Fruit fly (Drosophila melanogaster) whole organism, wandering third instar larva: Measurements from ENCODE around the gene Orct2.

ENCODE experiments used
- Abd-B ChIP-seq: fragments of >200 bp; optimal IDR thresholded peaks from 2 replicates; lab custom pipeline; 2017; ENCODE audit warnings: missing biosample characterization, missing genetic modification characterization
- CG32264 ChIP-seq: fragments of 200-800 bp; sonication (Bioruptor generic); optimal IDR thresholded peaks from 2 replicates; lab custom pipeline; 2016; ENCODE audit warnings: missing biosample characterization, missing genetic modification characterization
- CG9705 ChIP-seq: fragments of 200-800 bp; sonication (Bioruptor generic); optimal IDR thresholded peaks from 2 replicates; lab custom pipeline; 2018; ENCODE audit warnings: missing biosample characterization, mild to moderate bottlenecking, missing genetic modification characterization
- CrebA ChIP-seq: fragments of 200-800 bp; sonication (Bioruptor generic); optimal IDR thresholded peaks from 2 replicates; lab custom pipeline; 2016; ENCODE audit warnings: missing biosample characterization, mild to moderate bottlenecking, missing genetic modification characterization, borderline replicate concordance
- Dfd ChIP-seq: fragments of >200 bp; optimal IDR thresholded peaks from 2 replicates; lab custom pipeline; 2017; ENCODE audit warnings: missing biosample characterization, missing genetic modification characterization
- Dif ChIP-seq: fragments of 200-275, 200-300 bp; sonication (Bioruptor generic); optimal IDR thresholded peaks from 2 replicates; lab custom pipeline; 2018; ENCODE audit warnings: missing biosample characterization, missing genetic modification characterization; ENCODE audit not compliant: partially characterized antibody
- GATAd ChIP-seq: sonication (Bioruptor generic); optimal IDR thresholded peaks from 2 replicates; lab custom pipeline; 2016; ENCODE audit warnings: missing biosample characterization, missing genetic modification characterization
- HLH106 ChIP-seq: fragments of 200-800 bp; optimal IDR thresholded peaks from 3 replicates; lab custom pipeline; 2019; ENCODE audit warnings: missing biosample characterization, mild to moderate bottlenecking, missing genetic modification characterization, moderate library complexity
- Hnf4 ChIP-seq: fragments of 200-800 bp; sonication (Bioruptor generic); optimal IDR thresholded peaks from 2 replicates; lab custom pipeline; 2016; ENCODE audit warnings: missing biosample characterization, mild to moderate bottlenecking, missing genetic modification characterization
- Hr78 ChIP-seq: fragments of >200 bp; optimal IDR thresholded peaks from 2 replicates; lab custom pipeline; 2017; ENCODE audit warnings: missing biosample characterization, missing genetic modification characterization
- Hr83 ChIP-seq: fragments of 200-300 bp; sonication (Bioruptor generic); optimal IDR thresholded peaks from 2 replicates; lab custom pipeline; 2016; ENCODE audit warnings: missing biosample characterization, mild to moderate bottlenecking, missing genetic modification characterization, moderate library complexity; ENCODE audit not compliant: poor library complexity, severe bottlenecking
- Jra ChIP-seq: sonication (Bioruptor generic); optimal IDR thresholded peaks from 2 replicates; lab custom pipeline; 2016; ENCODE audit warnings: missing biosample characterization, missing genetic modification characterization
- Mio ChIP-seq: sonication (Bioruptor generic); optimal IDR thresholded peaks from 2 replicates; lab custom pipeline; 2016; ENCODE audit warnings: missing biosample characterization, missing genetic modification characterization
- Myc ChIP-seq: fragments of >200 bp; optimal IDR thresholded peaks from 2 replicates; lab custom pipeline; 2017
- N ChIP-seq: fragments of >200 bp; optimal IDR thresholded peaks from 2 replicates; lab custom pipeline; 2018; ENCODE audit warnings: missing biosample characterization, missing external identifiers, missing genetic modification characterization
- OdsH ChIP-seq: fragments of 200-800 bp; sonication (Bioruptor generic); optimal IDR thresholded peaks from 2 replicates; lab custom pipeline; 2016; ENCODE audit warnings: missing biosample characterization, mild to moderate bottlenecking, missing genetic modification characterization
- Rel ChIP-seq, 2 experiments: fragments of 200-800 bp; sonication (Bioruptor generic) in 1 of 2; optimal IDR thresholded peaks; 2 replicates in 1 of 2; 3 replicates in 1 of 2; lab custom pipeline; 2016 to 2019; ENCODE audit warnings: mild to moderate bottlenecking in 2 of 2, missing biosample characterization in 2 of 2, missing genetic modification characterization in 2 of 2, moderate library complexity in 1 of 2
- Sp1 ChIP-seq: fragments of 200-800 bp; sonication (Bioruptor generic); optimal IDR thresholded peaks from 3 replicates; lab custom pipeline; 2019; ENCODE audit warnings: missing biosample characterization, mild to moderate bottlenecking, missing genetic modification characterization, moderate library complexity
- Vsx2 ChIP-seq: fragments of 200-300, 225-300 bp; sonication (Bioruptor generic); optimal IDR thresholded peaks from 2 replicates; lab custom pipeline; 2018; ENCODE audit warnings: missing biosample characterization, missing genetic modification characterization; ENCODE audit not compliant: partially characterized antibody
- br ChIP-seq: fragments of 200-800 bp; sonication (Bioruptor generic); optimal IDR thresholded peaks from 2 replicates; lab custom pipeline; 2016; ENCODE audit warnings: missing biosample characterization, missing genetic modification characterization
- brk ChIP-seq: fragments of 200-800 bp; sonication (Bioruptor generic); optimal IDR thresholded peaks from 2 replicates; lab custom pipeline; 2016; ENCODE audit warnings: missing biosample characterization, mild to moderate bottlenecking, missing genetic modification characterization
- dl ChIP-seq, 2 experiments: fragments of 175-275, 200-275 bp in 1 of 2; fragments of 200-275 bp in 1 of 2; sonication (Bioruptor generic); optimal IDR thresholded peaks; lab custom pipeline; 2018; ENCODE audit warnings: mild to moderate bottlenecking in 2 of 2, missing biosample characterization in 2 of 2, missing genetic modification characterization in 2 of 2, moderate library complexity in 2 of 2; ENCODE audit not compliant: partially characterized antibody in 2 of 2, insufficient read depth in 1 of 2
- dmrt93B ChIP-seq: fragments of 200-800 bp; sonication (Bioruptor generic); optimal IDR thresholded peaks from 2 replicates; lab custom pipeline; 2018; ENCODE audit warnings: missing biosample characterization, mild to moderate bottlenecking, missing genetic modification characterization
- dsf ChIP-seq: sonication (Bioruptor generic); optimal IDR thresholded peaks from 2 replicates; lab custom pipeline; 2016; ENCODE audit warnings: missing biosample characterization, missing genetic modification characterization, borderline replicate concordance
- ey ChIP-seq: fragments of 200-800 bp; sonication (Bioruptor generic); optimal IDR thresholded peaks from 2 replicates; lab custom pipeline; 2016; ENCODE audit warnings: missing biosample characterization, missing genetic modification characterization
- foxo ChIP-seq, 2 experiments: fragments of 200-800 bp; sonication (Bioruptor generic); optimal IDR thresholded peaks; 2 replicates in 1 of 2; 3 replicates in 1 of 2; lab custom pipeline; 2016 to 2017; ENCODE audit warnings: missing biosample characterization in 2 of 2, missing genetic modification characterization in 2 of 2
- fru ChIP-seq: fragments of 200-800 bp; sonication (Bioruptor generic); optimal IDR thresholded peaks from 3 replicates; lab custom pipeline; 2016; ENCODE audit warnings: missing biosample characterization, mild to moderate bottlenecking, missing genetic modification characterization
- h ChIP-seq: fragments of 200-800 bp; sonication (Bioruptor generic); optimal IDR thresholded peaks from 3 replicates; lab custom pipeline; 2016; ENCODE audit warnings: missing biosample characterization, mild to moderate bottlenecking, missing genetic modification characterization
- jim ChIP-seq: fragments of 175-275, 200-325 bp; sonication (Bioruptor generic); optimal IDR thresholded peaks from 2 replicates; lab custom pipeline; 2016; ENCODE audit warnings: missing biosample characterization, mild to moderate bottlenecking, missing genetic modification characterization
- lola ChIP-seq: fragments of >200 bp; optimal IDR thresholded peaks from 2 replicates; lab custom pipeline; 2017; ENCODE audit warnings: missing biosample characterization, missing genetic modification characterization
- pan ChIP-seq: fragments of >200 bp; optimal IDR thresholded peaks from 2 replicates; lab custom pipeline; 2017
- psq ChIP-seq: fragments of 200-800 bp; sonication (Bioruptor generic); optimal IDR thresholded peaks from 3 replicates; lab custom pipeline; 2017; ENCODE audit warnings: missing biosample characterization, mild to moderate bottlenecking, missing genetic modification characterization, moderate library complexity
- rgr ChIP-seq: fragments of 200-800 bp; sonication (Bioruptor generic); optimal IDR thresholded peaks from 3 replicates; lab custom pipeline; 2016; ENCODE audit warnings: missing biosample characterization, mild to moderate bottlenecking, missing genetic modification characterization
- sage ChIP-seq: fragments of 200-800 bp; sonication (Bioruptor generic); optimal IDR thresholded peaks from 2 replicates; lab custom pipeline; 2016; ENCODE audit warnings: missing biosample characterization, mild to moderate bottlenecking, missing genetic modification characterization
- sv ChIP-seq: fragments of 200-800 bp; sonication (Bioruptor generic); optimal IDR thresholded peaks from 3 replicates; lab custom pipeline; 2016; ENCODE audit warnings: missing biosample characterization, missing genetic modification characterization
- tai ChIP-seq: sonication (Bioruptor generic); optimal IDR thresholded peaks from 2 replicates; lab custom pipeline; 2016; ENCODE audit warnings: missing biosample characterization, missing genetic modification characterization
- usp ChIP-seq: fragments of >200 bp; optimal IDR thresholded peaks from 2 replicates; lab custom pipeline; 2017; ENCODE audit warnings: missing biosample characterization, missing genetic modification characterization
- woc ChIP-seq: sonication (Bioruptor generic); optimal IDR thresholded peaks from 2 replicates; lab custom pipeline; 2016; ENCODE audit warnings: missing biosample characterization, mild to moderate bottlenecking, missing genetic modification characterization

The Orct2 gene

dm6 chr3R:24295556-24296465 lies 23.0 kb downstream of the Orct2 start:
- no peak for TF ChIP-seq Abd-B
- peak; percentile 96 for TF ChIP-seq brk (GFP tag; lab: Kevin White, UChicago)
- TF ChIP-seq pan (lab: Kevin White, UChicago), result no peak
- no peak for TF ChIP-seq usp (GFP tag; lab: Kevin White, UChicago)
- peak; percentile 98 for TF ChIP-seq Sp1 (GFP tag; lab: Kevin White, UChicago)
- peak; percentile 99 for TF ChIP-seq OdsH (GFP tag; lab: Kevin White, UChicago)
- peak; percentile 97 for TF ChIP-seq dmrt93B (GFP tag; lab: Kevin White, UChicago)
- peak; percentile 99 for TF ChIP-seq ey (GFP tag; lab: Kevin White, UChicago)
- TF ChIP-seq Hr83, result peak; percentile 98
- TF ChIP-seq Myc (lab: Kevin White, UChicago), result no peak
- TF ChIP-seq Rel (GFP tag; optimal IDR thresholded peaks at IDR 0.05; lab: Kevin White, UChicago), result peak; percentile 97
- TF ChIP-seq Rel (tag; optimal IDR thresholded peaks at IDR 0.05; lab: Kevin White, UChicago), result peak; percentile 92
- TF ChIP-seq N (GFP tag; lab: Kevin White, UChicago), result no peak
- peak; percentile 93 for TF ChIP-seq dsf
- TF ChIP-seq CG9705 (GFP tag; lab: Kevin White, UChicago), result peak; percentile 97
- no peak for TF ChIP-seq Hr78 (GFP tag; lab: Kevin White, UChicago)
- TF ChIP-seq CG32264 (GFP tag; lab: Kevin White, UChicago), result peak; percentile 98
- peak; percentile 99 for TF ChIP-seq Hnf4
- TF ChIP-seq br, result peak; percentile 99
- peak; percentile 0 for TF ChIP-seq Vsx2 (GFP tag; lab: Kevin White, UChicago)
- TF ChIP-seq sv, result peak; percentile 76
- peak; percentile 93 to 100 for TF ChIP-seq foxo (GFP tag; optimal IDR thresholded peaks at IDR 0.05; lab: Kevin White, UChicago)
- TF ChIP-seq woc (GFP tag; lab: Kevin White, UChicago), result peak; percentile 99
- TF ChIP-seq h, result peak; percentile 100
- peak; percentile 98 for TF ChIP-seq psq (GFP tag; lab: Kevin White, UChicago)
- peak; percentile 87 for TF ChIP-seq GATAd (GFP tag; lab: Kevin White, UChicago)
- peak; percentile 98 for TF ChIP-seq sage (GFP tag; lab: Kevin White, UChicago)
- peak; percentile 57 to 83 for TF ChIP-seq dl (GFP tag; optimal IDR thresholded peaks at IDR 0.05; lab: Kevin White, UChicago; ENCODE audit: insufficient read depth in 1 of 2, partially characterized antibody in 2 of 2)
- no peak for TF ChIP-seq lola (GFP tag; lab: Kevin White, UChicago)
- peak; percentile 90 for TF ChIP-seq Mio
- TF ChIP-seq rgr, result peak; percentile 99
- peak; percentile 98 for TF ChIP-seq tai
- TF ChIP-seq HLH106 (tag; lab: Kevin White, UChicago), result peak; percentile 99
- TF ChIP-seq fru (GFP tag; lab: Kevin White, UChicago), result peak; percentile 99
- TF ChIP-seq Dif (GFP tag; lab: Kevin White, UChicago), result peak; percentile 80
- peak; percentile 78 for TF ChIP-seq jim (GFP tag; lab: Kevin White, UChicago)
- TF ChIP-seq Dfd (GFP tag; lab: Kevin White, UChicago), result no peak
- TF ChIP-seq CrebA (GFP tag; lab: Kevin White, UChicago), result peak; percentile 97
- TF ChIP-seq Jra (GFP tag; lab: Kevin White, UChicago), result peak; percentile 97

dm6 chr3R:24296913-24297312 lies 24.1 kb downstream of the Orct2 start:
- TF ChIP-seq foxo (GFP tag; optimal IDR thresholded peaks at IDR 0.05; lab: Kevin White, UChicago), result no peak
- no peak for TF ChIP-seq Dfd (GFP tag; lab: Kevin White, UChicago)
- no peak for TF ChIP-seq Rel (GFP tag; optimal IDR thresholded peaks at IDR 0.05; lab: Kevin White, UChicago)
- TF ChIP-seq Rel (tag; optimal IDR thresholded peaks at IDR 0.05; lab: Kevin White, UChicago), result peak; percentile 70
- TF ChIP-seq rgr, result no peak
- TF ChIP-seq, all 38 proteins: peak for 1
